Worm (Caenorhabditis elegans): ENCODE results near the gene Y41C4A.32.

ce11 chrIII:11692380-11692779 lies 29.1 kb upstream of the Y41C4A.32 start:
- TF ChIP-seq hmg-4 (GFP tag; optimal IDR thresholded peaks at IDR 0.05) = no peak
- no peak for TF ChIP-seq ama-1 (optimal IDR thresholded peaks at IDR 0.05)
- TF ChIP-seq B0310.2 (tag; optimal IDR thresholded peaks at IDR 0.05) = no peak
- TF ChIP-seq tbx-11 (GFP tag; IDR thresholded peaks at IDR 0.05) = no peak
- no peak for TF ChIP-seq tra-4 (tag; optimal IDR thresholded peaks at IDR 0.05)
- no peak for TF ChIP-seq aly-1 (tag; optimal IDR thresholded peaks at IDR 0.05)
- TF ChIP-seq ceh-13 (GFP tag; optimal IDR thresholded peaks at IDR 0.05) = no peak
